Fruit fly (Drosophila melanogaster) whole organism, prepupa: ENCODE measurements around the gene CG42633.
A peak's percentile ranks its signal among the peaks of the same experiment; 100 is the strongest.

Source experiments
- Blimp-1 ChIP-seq: fragments of 200-800 bp; sonication (Bioruptor generic); optimal IDR thresholded peaks from 3 replicates; lab custom pipeline; 2017; ENCODE audit warnings: missing biosample characterization, missing genetic modification characterization, mild to moderate bottlenecking, moderate library complexity, missing genetic modification reagents
- CG10669 ChIP-seq: fragments of 200-800 bp; sonication (Bioruptor generic); optimal IDR thresholded peaks from 3 replicates; lab custom pipeline; 2018; ENCODE audit warnings: missing biosample characterization, mild to moderate bottlenecking, missing genetic modification characterization, moderate library complexity
- CG11294 ChIP-seq: fragments of 200-800 bp; sonication (Bioruptor generic); IDR thresholded peaks from 2 replicates; pipeline ENCODE4 v1.3.6; 2022; ENCODE audit warnings: missing biosample characterization, missing genetic modification characterization
- CG11762 ChIP-seq: fragments of 200-800 bp; sonication (Bioruptor generic); optimal IDR thresholded peaks from 3 replicates; lab custom pipeline; 2016; ENCODE audit warnings: missing biosample characterization, missing genetic modification characterization; ENCODE audit not compliant: insufficient read depth
- CG15336 ChIP-seq: fragments of 200-800 bp; sonication (Bioruptor generic); IDR thresholded peaks from 2 replicates; pipeline ENCODE4 v1.3.6; 2022; ENCODE audit warnings: missing biosample characterization, missing genetic modification characterization
- CG1621 ChIP-seq: fragments of 200-800 bp; sonication (Bioruptor generic); optimal IDR thresholded peaks from 3 replicates; lab custom pipeline; 2018; ENCODE audit warnings: missing biosample characterization, mild to moderate bottlenecking, missing genetic modification characterization
- CG16779 ChIP-seq: fragments of 200-800 bp; sonication (Bioruptor generic); optimal IDR thresholded peaks from 3 replicates; lab custom pipeline; 2017; ENCODE audit warnings: missing biosample characterization, mild to moderate bottlenecking, missing genetic modification characterization
- CG3032 ChIP-seq: fragments of 200-800 bp; optimal IDR thresholded peaks from 2 replicates; lab custom pipeline; 2019; ENCODE audit warnings: missing biosample characterization, mild to moderate bottlenecking, missing genetic modification characterization, moderate library complexity
- CG31627 ChIP-seq: fragments of 200-800 bp; sonication (Bioruptor generic); optimal IDR thresholded peaks from 3 replicates; lab custom pipeline; 2016; ENCODE audit warnings: missing biosample characterization, missing genetic modification characterization
- CG32006 ChIP-seq: fragments of 200-800 bp; sonication (Bioruptor generic); optimal IDR thresholded peaks from 3 replicates; lab custom pipeline; 2017; ENCODE audit warnings: missing biosample characterization, mild to moderate bottlenecking, missing genetic modification characterization
- CG34406 ChIP-seq: fragments of 200-800 bp; sonication (Bioruptor generic); optimal IDR thresholded peaks from 3 replicates; lab custom pipeline; 2016; ENCODE audit warnings: missing biosample characterization, missing genetic modification characterization
- CG3919 ChIP-seq: fragments of 200-800 bp; sonication (Bioruptor generic); optimal IDR thresholded peaks from 3 replicates; lab custom pipeline; 2016; ENCODE audit warnings: missing biosample characterization, missing genetic modification characterization
- CG4318 ChIP-seq: fragments of 200-800 bp; sonication (Bioruptor generic); optimal IDR thresholded peaks from 3 replicates; lab custom pipeline; 2017; ENCODE audit warnings: missing biosample characterization, mild to moderate bottlenecking, missing genetic modification characterization
- CG6163 ChIP-seq: fragments of 200-800 bp; sonication (Bioruptor generic); IDR thresholded peaks from 3 replicates; pipeline ENCODE4 v1.3.6; 2022; ENCODE audit warnings: missing biosample characterization, missing genetic modification characterization
- CG6276 ChIP-seq: fragments of 200-800 bp; sonication (Bioruptor generic); optimal IDR thresholded peaks from 2 replicates; lab custom pipeline; 2017; ENCODE audit warnings: missing biosample characterization, mild to moderate bottlenecking, missing genetic modification characterization
- CG8119 ChIP-seq: fragments of 200-800 bp; sonication (Bioruptor generic); IDR thresholded peaks from 3 replicates; pipeline ENCODE4 v1.3.6; 2022; ENCODE audit warnings: missing biosample characterization, missing genetic modification characterization
- CG9139 ChIP-seq: fragments of 200-800 bp; sonication (Bioruptor generic); optimal IDR thresholded peaks from 3 replicates; lab custom pipeline; 2017; ENCODE audit warnings: missing biosample characterization, mild to moderate bottlenecking, missing genetic modification characterization
- Eip78C ChIP-seq: fragments of 200-800 bp; sonication (Bioruptor generic); peaks from one replicate; lab custom pipeline; 2016; ENCODE audit warnings: missing biosample characterization, missing genetic modification characterization
- Eip93F ChIP-seq: fragments of 200-800 bp; sonication (Bioruptor generic); optimal IDR thresholded peaks from 2 replicates; lab custom pipeline; 2016; ENCODE audit warnings: missing biosample characterization, mild to moderate bottlenecking, missing genetic modification characterization
- Ets21C ChIP-seq: fragments of 200-800 bp; sonication (Bioruptor generic); optimal IDR thresholded peaks from 3 replicates; lab custom pipeline; 2016; ENCODE audit warnings: missing biosample characterization, missing genetic modification characterization
- Ets96B ChIP-seq: fragments of 200-800 bp; optimal IDR thresholded peaks from 2 replicates; lab custom pipeline; 2019; ENCODE audit warnings: missing biosample characterization, mild to moderate bottlenecking, missing genetic modification characterization, moderate library complexity
- Hr4 ChIP-seq: fragments of 200-800 bp; sonication (Bioruptor generic); optimal IDR thresholded peaks from 3 replicates; lab custom pipeline; 2016; ENCODE audit warnings: missing biosample characterization, missing genetic modification characterization
- Met ChIP-seq: fragments of 200-800 bp; sonication (Bioruptor generic); optimal IDR thresholded peaks from 3 replicates; lab custom pipeline; 2016; ENCODE audit warnings: missing biosample characterization, missing genetic modification characterization
- Sox102F ChIP-seq: fragments of 200-800 bp; sonication (Bioruptor generic); optimal IDR thresholded peaks from 2 replicates; lab custom pipeline; 2016; ENCODE audit warnings: missing biosample characterization, mild to moderate bottlenecking, missing genetic modification characterization
- Sox14 ChIP-seq: fragments of 200-800 bp; sonication (Bioruptor generic); optimal IDR thresholded peaks from 3 replicates; lab custom pipeline; 2016; ENCODE audit warnings: missing biosample characterization, missing genetic modification characterization
- acj6 ChIP-seq: fragments of 200-800 bp; sonication (Bioruptor generic); optimal IDR thresholded peaks from 3 replicates; lab custom pipeline; 2016; ENCODE audit warnings: missing biosample characterization, missing genetic modification characterization
- dac ChIP-seq: fragments of 200-800 bp; sonication (Bioruptor generic); optimal IDR thresholded peaks from 2 replicates; lab custom pipeline; 2017; ENCODE audit warnings: missing biosample characterization, mild to moderate bottlenecking, missing genetic modification characterization
- eg ChIP-seq: fragments of 200-800 bp; sonication (Bioruptor generic); IDR thresholded peaks from 3 replicates; pipeline ENCODE4 v1.3.6; 2022; ENCODE audit warnings: missing biosample characterization, missing genetic modification characterization
- esn ChIP-seq: fragments of 200-800 bp; sonication (Bioruptor generic); optimal IDR thresholded peaks from 2 replicates; lab custom pipeline; 2016; ENCODE audit warnings: missing biosample characterization, mild to moderate bottlenecking, missing genetic modification characterization, moderate library complexity
- fd59A ChIP-seq: fragments of 200-800 bp; sonication (Bioruptor generic); optimal IDR thresholded peaks from 2 replicates; lab custom pipeline; 2017; ENCODE audit warnings: missing biosample characterization, mild to moderate bottlenecking, missing genetic modification characterization, missing genetic modification reagents
- fkh ChIP-seq: fragments of 200-800 bp; sonication (Bioruptor generic); optimal IDR thresholded peaks from 3 replicates; lab custom pipeline; 2017; ENCODE audit warnings: missing biosample characterization, mild to moderate bottlenecking, missing genetic modification characterization, moderate library complexity
- net ChIP-seq: fragments of 200-800 bp; sonication (Bioruptor generic); optimal IDR thresholded peaks from 3 replicates; lab custom pipeline; 2016; ENCODE audit warnings: missing biosample characterization, missing genetic modification characterization
- spab ChIP-seq: fragments of 200-800 bp; sonication (Bioruptor generic); optimal IDR thresholded peaks from 2 replicates; lab custom pipeline; 2017; ENCODE audit warnings: missing biosample characterization, mild to moderate bottlenecking, missing genetic modification characterization, missing genetic modification reagents
- ss ChIP-seq, 2 experiments: fragments of 200-800 bp; sonication (Bioruptor generic); optimal IDR thresholded peaks; 2 replicates in 1 of 2; 3 replicates in 1 of 2; lab custom pipeline; 2017 to 2018; ENCODE audit warnings: mild to moderate bottlenecking in 2 of 2, missing biosample characterization in 2 of 2, missing genetic modification characterization in 2 of 2, moderate library complexity in 1 of 2
- topi ChIP-seq: fragments of 200-800 bp; sonication (Bioruptor generic); optimal IDR thresholded peaks from 3 replicates; lab custom pipeline; 2016; ENCODE audit warnings: missing biosample characterization, missing genetic modification characterization

The CG42633 gene

DNA sequence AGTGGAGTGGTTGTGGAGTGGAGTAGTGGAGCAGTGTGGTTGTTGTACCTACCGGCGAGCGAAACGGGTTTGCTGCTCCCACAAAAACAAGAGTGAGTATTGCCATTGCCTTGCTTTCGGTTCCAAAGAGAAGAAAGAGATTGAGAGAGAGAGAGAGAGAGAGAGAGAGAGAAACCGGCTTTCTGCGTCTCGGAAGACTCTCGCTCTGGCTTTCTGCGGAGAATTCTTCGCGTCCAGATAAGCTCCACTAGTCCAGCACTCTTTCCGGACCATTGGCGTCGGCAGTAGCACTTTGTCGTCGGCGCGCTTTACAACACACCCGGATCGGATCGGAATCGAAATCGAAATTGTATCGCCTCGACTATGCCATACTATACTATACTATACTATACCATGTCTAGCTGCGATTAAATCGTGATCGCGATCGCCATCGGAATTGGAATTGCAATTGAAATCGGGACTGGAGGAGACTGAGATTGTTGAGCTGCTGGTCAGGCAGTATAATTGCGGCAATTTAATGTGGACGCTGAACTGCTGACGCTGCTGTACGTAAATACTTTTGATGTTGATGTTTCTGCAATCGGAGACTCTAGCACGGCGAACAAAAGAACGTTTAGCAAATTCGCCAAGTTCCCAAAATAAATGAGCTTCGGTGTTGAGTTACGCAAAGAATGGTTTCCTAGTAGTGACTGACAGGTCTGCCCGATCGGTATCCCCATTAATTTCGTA lies 44.9 kb upstream of the CG42633 start, which contains the start of gene Cad86C (continued):
- TF ChIP-seq CG32006 (no peak), CG31627 (GFP tag; lab: Kevin White, UChicago) (no peak), Hr4 (GFP tag; lab: Kevin White, UChicago) (no peak), Eip93F (GFP tag; lab: Kevin White, UChicago) (no peak), Ets21C (no peak), CG11294 (GFP tag; lab: Robert Waterston, UW) (no peak), CG6276 (GFP tag; lab: Kevin White, UChicago) (peak; percentile 66), Blimp-1 (GFP tag; lab: Kevin White, UChicago) (no peak), dac (GFP tag; lab: Kevin White, UChicago) (no peak)

DNA sequence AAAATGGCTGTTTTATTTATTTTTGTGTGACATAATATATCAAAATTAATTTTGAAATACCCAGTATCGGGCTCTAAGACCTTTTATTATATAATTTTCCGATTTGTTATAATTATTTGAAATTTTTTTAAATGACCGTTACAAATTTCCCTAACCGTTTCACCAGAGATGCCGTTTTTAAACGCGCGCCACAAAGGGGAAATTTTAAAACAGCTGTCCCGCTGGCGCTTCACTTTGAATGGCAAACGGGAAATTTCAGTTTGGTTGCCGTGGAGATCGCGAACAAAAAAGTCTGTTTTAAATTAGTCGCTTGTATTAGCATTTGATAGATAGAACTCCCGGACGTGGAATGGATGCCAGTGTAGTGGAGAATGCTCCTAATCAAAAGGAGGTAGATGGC lies 33.0 kb upstream of the CG42633 start, which contains the start of the genes CG14693 and TTLL15:
Gene CG14693, minus strand, starts transcription at position 16 of the 400 bp plus-strand sequence.
Gene TTLL15, plus strand, starts transcription at position 257 of the 400 bp plus-strand sequence.
- TF ChIP-seq CG15336 (GFP tag; lab: Robert Waterston, UW) (no peak), Sox102F (GFP tag; lab: Kevin White, UChicago) (no peak), topi (GFP tag; lab: Kevin White, UChicago) (no peak), CG3919 (GFP tag; lab: Kevin White, UChicago) (no peak), CG10669 (GFP tag; lab: Kevin White, UChicago) (no peak), CG6276 (GFP tag; lab: Kevin White, UChicago) (no peak), dac (GFP tag; lab: Kevin White, UChicago) (no peak), CG8119 (no peak), CG9139 (GFP tag; lab: Kevin White, UChicago) (no peak), CG16779 (tag; lab: Kevin White, UChicago) (no peak), acj6 (GFP tag; lab: Kevin White, UChicago) (no peak), esn (GFP tag; lab: Kevin White, UChicago) (no peak), Sox14 (GFP tag; lab: Kevin White, UChicago) (no peak), Eip78C (GFP tag; lab: Kevin White, UChicago) (no peak), CG1621 (tag; lab: Kevin White, UChicago) (no peak)
- TF ChIP-seq, all 60 proteins: peak for 0

DNA sequence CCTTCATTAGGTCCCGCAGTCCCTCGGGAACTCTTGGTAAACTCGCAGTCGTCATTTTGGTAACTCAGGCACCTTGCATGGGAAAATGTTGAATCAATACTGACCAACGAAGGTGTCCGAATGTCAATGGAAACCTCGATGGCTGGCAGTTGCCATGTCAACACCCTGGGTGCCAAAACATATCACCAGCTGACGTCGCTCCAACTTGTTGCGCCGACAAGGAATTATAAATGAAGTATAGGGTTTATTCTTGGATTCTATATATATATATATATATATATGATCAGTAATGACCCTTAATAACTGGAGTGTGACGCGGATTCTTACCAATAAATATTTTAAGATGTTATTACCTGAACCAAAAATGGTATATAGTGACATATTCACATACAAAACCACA lies 21.8 kb upstream of the CG42633 start, which contains the start of gene CG14692:
Gene CG14692, minus strand, starts transcription at position 101 of the 400 bp plus-strand sequence.
- TF ChIP-seq CG6163 (no peak), eg (GFP tag; lab: Robert Waterston, UW) (no peak), Ets96B (tag; lab: Kevin White, UChicago) (no peak), spab (GFP tag; lab: Kevin White, UChicago) (no peak), CG6276 (GFP tag; lab: Kevin White, UChicago) (no peak), fd59A (no peak), CG3032 (tag; lab: Kevin White, UChicago) (no peak), Met (no peak), CG16779 (tag; lab: Kevin White, UChicago) (no peak), CG11762 (GFP tag; lab: Kevin White, UChicago) (no peak), CG34406 (GFP tag; lab: Kevin White, UChicago) (no peak), net (GFP tag; lab: Kevin White, UChicago) (no peak), dac (GFP tag; lab: Kevin White, UChicago) (no peak), topi (GFP tag; lab: Kevin White, UChicago) (no peak), fkh (GFP tag; lab: Kevin White, UChicago) (no peak), ss (GFP tag; optimal IDR thresholded peaks at IDR 0.05; lab: Kevin White, UChicago) (no peak), Sox102F (GFP tag; lab: Kevin White, UChicago) (no peak), CG15336 (GFP tag; lab: Robert Waterston, UW) (no peak), Blimp-1 (GFP tag; lab: Kevin White, UChicago) (no peak), CG4318 (GFP tag; lab: Kevin White, UChicago) (no peak)
